Worm (Caenorhabditis elegans): Measurements from ENCODE around the gene arrd-13.

ce11 chrII:13788813-13789212 is 30.6 kb downstream of the arrd-13 start:
- TF ChIP-seq unc-62 (GFP tag; optimal IDR thresholded peaks at IDR 0.05) (no peak), mep-1 (tag; optimal IDR thresholded peaks at IDR 0.05) (no peak), nhr-76 (tag; optimal IDR thresholded peaks at IDR 0.05) (no peak), tbx-8 (GFP tag; optimal IDR thresholded peaks at IDR 0.05) (no peak), elt-3 (tag; optimal IDR thresholded peaks at IDR 0.05) (no peak), snpc-4 (tag; optimal IDR thresholded peaks at IDR 0.05) (no peak)

Measured in whole organism, mixed stage, embryonic.